Worm (Caenorhabditis elegans) whole organism, late embryonic: ENCODE measurements around the gene fbxa-218.

Experiments used
- C38D4.7 ChIP-seq: fragments of 200-800 bp; sonication (Bioruptor generic); optimal IDR thresholded peaks from 2 replicates; lab custom pipeline; 2018; ENCODE audit warnings: mild to moderate bottlenecking, missing genetic modification characterization, moderate library complexity, missing compliant biosample characterization
- T23F11.4 ChIP-seq: fragments of 200-800 bp; sonication (Bioruptor generic); optimal IDR thresholded peaks from 2 replicates; lab custom pipeline; 2018; ENCODE audit warnings: mild to moderate bottlenecking, missing genetic modification characterization, missing compliant biosample characterization
- Y22D7AL.16 ChIP-seq: sonication (generic microtip); optimal IDR thresholded peaks from 2 replicates; lab custom pipeline; 2016; ENCODE audit warnings: missing genetic modification characterization, missing compliant biosample characterization
- ceh-14 ChIP-seq: sonication (generic microtip); optimal IDR thresholded peaks from 2 replicates; lab custom pipeline; 2016; ENCODE audit warnings: missing genotype, missing genetic modification characterization, missing compliant biosample characterization
- ceh-19 ChIP-seq: fragments of 200-800 bp; sonication (Bioruptor generic); optimal IDR thresholded peaks from 2 replicates; lab custom pipeline; 2018; ENCODE audit warnings: mild to moderate bottlenecking, missing genetic modification characterization, missing compliant biosample characterization
- ceh-2 ChIP-seq: sonication (generic microtip); optimal IDR thresholded peaks from 2 replicates; lab custom pipeline; 2016; ENCODE audit warnings: missing genotype, missing genetic modification characterization, missing compliant biosample characterization
- ceh-22 ChIP-seq: sonication (generic microtip); optimal IDR thresholded peaks from 2 replicates; lab custom pipeline; 2017; ENCODE audit warnings: missing biosample characterization, missing genetic modification characterization
- ceh-24 ChIP-seq: sonication (generic microtip); optimal IDR thresholded peaks from 2 replicates; lab custom pipeline; 2016; ENCODE audit warnings: mild to moderate bottlenecking, missing genetic modification characterization, missing compliant biosample characterization
- ceh-31 ChIP-seq: sonication (generic microtip); optimal IDR thresholded peaks from 2 replicates; lab custom pipeline; 2016; ENCODE audit warnings: missing genetic modification characterization, missing compliant biosample characterization
- ceh-34 ChIP-seq: sonication (generic microtip); optimal IDR thresholded peaks from 2 replicates; lab custom pipeline; 2016; ENCODE audit warnings: mild to moderate bottlenecking, missing genetic modification characterization, missing compliant biosample characterization
- ceh-45 ChIP-seq: fragments of 200-800 bp; sonication (Bioruptor generic); IDR thresholded peaks from 2 replicates; pipeline ENCODE4 v1.3.6; 2022; ENCODE audit warnings: missing genetic modification reagents, missing genetic modification characterization, missing compliant biosample characterization
- ceh-48 ChIP-seq: sonication (generic microtip); optimal IDR thresholded peaks from 2 replicates; lab custom pipeline; 2016; ENCODE audit warnings: missing genetic modification characterization, inconsistent platforms, missing compliant biosample characterization
- ceh-6 ChIP-seq: fragments of 200-800 bp; sonication (Bioruptor generic); optimal IDR thresholded peaks from 2 replicates; lab custom pipeline; 2018; ENCODE audit warnings: mild to moderate bottlenecking, missing genetic modification characterization, missing compliant biosample characterization
- ceh-9 ChIP-seq: sonication (generic microtip); optimal IDR thresholded peaks from 2 replicates; lab custom pipeline; 2016; ENCODE audit warnings: mild to moderate bottlenecking, missing genetic modification characterization, inconsistent platforms, missing compliant biosample characterization
- elt-4 ChIP-seq: sonication (generic microtip); optimal IDR thresholded peaks from 2 replicates; lab custom pipeline; 2016; ENCODE audit warnings: missing genetic modification characterization, missing compliant biosample characterization
- ets-4 ChIP-seq: sonication (generic microtip); optimal IDR thresholded peaks from 2 replicates; lab custom pipeline; 2016; ENCODE audit warnings: missing genetic modification characterization, missing compliant biosample characterization
- fkh-6 ChIP-seq: sonication (generic microtip); optimal IDR thresholded peaks from 2 replicates; lab custom pipeline; 2016; ENCODE audit warnings: missing genetic modification characterization, missing compliant biosample characterization
- hlh-13 ChIP-seq: fragments of 200-800 bp; sonication (Bioruptor generic); optimal IDR thresholded peaks from 2 replicates; lab custom pipeline; 2018; ENCODE audit warnings: mild to moderate bottlenecking, missing genetic modification characterization, missing compliant biosample characterization
- hlh-30 ChIP-seq: sonication (generic microtip); optimal IDR thresholded peaks from 2 replicates; lab custom pipeline; 2017; ENCODE audit warnings: antibody characterized with exemption, missing genetic modification characterization, missing compliant biosample characterization; ENCODE audit not compliant: insufficient read depth
- lim-6 ChIP-seq: sonication (generic microtip); optimal IDR thresholded peaks from 2 replicates; lab custom pipeline; 2016; ENCODE audit warnings: missing genetic modification characterization, missing compliant biosample characterization
- lin-11 ChIP-seq: fragments of 200-800 bp; sonication (Bioruptor generic); optimal IDR thresholded peaks from 2 replicates; lab custom pipeline; 2018; ENCODE audit warnings: mild to moderate bottlenecking, missing genetic modification characterization, missing compliant biosample characterization
- nhr-11 ChIP-seq: fragments of 150-350 bp; optimal IDR thresholded peaks from 2 replicates; lab custom pipeline; 2014; ENCODE audit warnings: missing biosample characterization, missing genetic modification characterization
- npax-4 ChIP-seq: sonication (generic microtip); optimal IDR thresholded peaks from 2 replicates; lab custom pipeline; 2016; ENCODE audit warnings: missing genetic modification characterization, missing compliant biosample characterization
- pag-3 ChIP-seq: sonication (generic microtip); optimal IDR thresholded peaks from 2 replicates; lab custom pipeline; 2016; ENCODE audit warnings: missing compliant biosample characterization, missing genetic modification characterization, borderline replicate concordance
- pqm-1 ChIP-seq: sonication (generic microtip); optimal IDR thresholded peaks from 2 replicates; lab custom pipeline; 2016; ENCODE audit warnings: missing genetic modification characterization, missing compliant biosample characterization
- rnt-1 ChIP-seq: sonication (generic microtip); optimal IDR thresholded peaks from 2 replicates; lab custom pipeline; 2016; ENCODE audit warnings: missing genetic modification characterization, missing compliant biosample characterization
- sdc-2 ChIP-seq: sonication (generic microtip); optimal IDR thresholded peaks from 2 replicates; lab custom pipeline; 2016; ENCODE audit warnings: missing genotype, missing genetic modification characterization, missing compliant biosample characterization
- syd-9 ChIP-seq: sonication (generic microtip); optimal IDR thresholded peaks from 2 replicates; lab custom pipeline; 2016; ENCODE audit warnings: mild to moderate bottlenecking, missing genetic modification characterization, moderate library complexity, missing compliant biosample characterization
- tbx-2 ChIP-seq: sonication (generic microtip); optimal IDR thresholded peaks from 2 replicates; lab custom pipeline; 2016; ENCODE audit warnings: missing genetic modification characterization, missing compliant biosample characterization
- tbx-7 ChIP-seq: sonication (generic microtip); optimal IDR thresholded peaks from 2 replicates; lab custom pipeline; 2016; ENCODE audit warnings: missing genotype, missing genetic modification characterization, missing compliant biosample characterization
- ttx-3 ChIP-seq: sonication (generic microtip); optimal IDR thresholded peaks from 2 replicates; lab custom pipeline; 2016; ENCODE audit warnings: missing genetic modification reagents, missing genetic modification characterization, missing compliant biosample characterization
- unc-3 ChIP-seq, 2 experiments: fragments of 200-800 bp in 1 of 2; sonication (Bioruptor generic) in 1 of 2; sonication (generic microtip) in 1 of 2; conservative IDR thresholded peaks in 1 of 2; optimal IDR thresholded peaks in 1 of 2; 2 replicates each; pipeline versions ENCODE4 v1.3.6 to Lab custom; 2016 to 2022; ENCODE audit warnings: missing compliant biosample characterization in 2 of 2, missing genetic modification characterization in 2 of 2, missing genetic modification reagents in 1 of 2
- unc-55 ChIP-seq: sonication (generic microtip); optimal IDR thresholded peaks from 2 replicates; lab custom pipeline; 2017; ENCODE audit warnings: missing biosample characterization, missing genetic modification reagents, missing genetic modification characterization

fbxa-218 gene

DNA sequence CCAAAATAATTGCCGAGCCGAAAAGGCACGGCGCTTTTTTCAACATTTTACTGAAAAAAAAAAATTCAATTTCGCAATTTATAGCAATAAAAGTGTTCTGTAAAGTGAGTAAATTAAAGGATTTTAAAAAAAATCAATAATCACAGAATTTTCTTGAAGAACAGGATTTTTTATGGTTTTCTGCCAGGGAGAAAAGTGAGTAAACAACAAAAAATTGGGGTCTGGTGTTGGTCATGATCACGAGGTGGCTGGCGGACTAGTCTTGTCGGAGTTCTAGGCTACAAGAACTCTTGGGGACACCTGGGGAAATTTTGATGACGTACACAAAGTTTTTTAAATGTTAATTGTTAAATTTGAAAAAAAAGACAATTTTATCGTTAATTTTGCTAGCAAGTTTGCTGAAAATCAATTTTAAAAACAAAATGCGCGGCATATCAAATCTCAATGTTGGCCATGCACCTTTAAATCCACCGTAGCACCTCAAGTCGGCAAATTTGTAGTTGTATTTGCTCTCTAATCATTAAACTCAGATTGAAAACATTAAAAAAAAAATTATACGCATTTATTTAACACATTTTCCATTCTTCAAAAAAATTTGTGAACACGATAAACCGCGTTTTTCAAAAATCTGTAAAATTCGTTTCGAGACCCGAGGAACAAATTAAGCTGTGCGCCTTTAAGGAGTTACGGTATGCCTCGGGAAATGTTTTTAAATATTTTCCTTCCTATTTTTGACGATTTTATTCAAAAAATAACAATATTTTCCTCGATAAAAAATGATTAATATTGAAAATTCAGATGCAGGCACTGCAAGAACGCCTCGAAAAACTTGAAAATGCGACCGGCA, 20.7 kb downstream of the fbxa-218 start, which contains the start of the genes scav-3 and Y49E10.21:
Gene scav-3 (minus strand): TSS at position 50 of the 847 bp plus-strand sequence.
Gene Y49E10.21 (plus strand): TSS at position 797 of the 847 bp plus-strand sequence.
- TF ChIP-seq hlh-30 (tag; lab: Kevin White, UChicago) (peak; percentile 75), ceh-19 (GFP tag; lab: Kevin White, UChicago) (no peak), ceh-31 (tag; lab: Kevin White, UChicago) (peak; percentile 37), ets-4 (tag; lab: Kevin White, UChicago) (peak; percentile 43)

- TF ChIP-seq C38D4.7 (GFP tag; lab: Kevin White, UChicago) (no peak), ceh-22 (tag; lab: Kevin White, UChicago) (no peak), npax-4 (tag; lab: Kevin White, UChicago) (no peak), sdc-2 (no peak), unc-55 (GFP tag; lab: Kevin White, UChicago) (no peak), ttx-3 (tag; lab: Kevin White, UChicago) (no peak), ceh-48 (tag; lab: Kevin White, UChicago) (no peak), lim-6 (tag; lab: Kevin White, UChicago) (no peak), hlh-13 (GFP tag; lab: Kevin White, UChicago) (no peak), tbx-2 (no peak), nhr-11 (tag; lab: Kevin White, UChicago) (no peak), ceh-14 (tag; lab: Kevin White, UChicago) (no peak), fkh-6 (tag; lab: Kevin White, UChicago) (no peak), rnt-1 (no peak), ceh-34 (tag; lab: Kevin White, UChicago) (no peak), ceh-9 (tag; lab: Kevin White, UChicago) (no peak), syd-9 (tag; lab: Kevin White, UChicago) (no peak), tbx-7 (tag; lab: Kevin White, UChicago) (no peak)
Measured at ce11 chrIII:12458970-12459369, 22.7 kb downstream of the fbxa-218 start.

ce11 chrIII:12466310-12466709, 30.0 kb downstream of the fbxa-218 start, which contains the start of gene pstk-1:
pstk-1 (plus strand) TSS chrIII:12466610.
- TF ChIP-seq unc-3 (GFP tag; conservative IDR thresholded peaks at IDR 0.05; lab: Robert Waterston, UW) (no peak), unc-3 (tag; optimal IDR thresholded peaks at IDR 0.05; lab: Kevin White, UChicago) (no peak), Y22D7AL.16 (tag; lab: Kevin White, UChicago) (no peak), npax-4 (tag; lab: Kevin White, UChicago) (no peak), ceh-6 (GFP tag; lab: Kevin White, UChicago) (no peak)
- TF ChIP-seq, all 69 proteins: peak for 0

- TF ChIP-seq ceh-22 (tag; lab: Kevin White, UChicago) (no peak), ceh-2 (no peak), hlh-13 (GFP tag; lab: Kevin White, UChicago) (no peak), pag-3 (tag; lab: Kevin White, UChicago) (no peak), lin-11 (tag; lab: Kevin White, UChicago) (no peak), pqm-1 (no peak), T23F11.4 (GFP tag; lab: Kevin White, UChicago) (no peak), elt-4 (tag; lab: Kevin White, UChicago) (no peak), ceh-24 (tag; lab: Kevin White, UChicago) (no peak), ceh-45 (GFP tag; lab: Robert Waterston, UW) (no peak), tbx-2 (no peak), tbx-7 (tag; lab: Kevin White, UChicago) (no peak), ceh-19 (GFP tag; lab: Kevin White, UChicago) (no peak)
Measured at ce11 chrIII:12468869-12469268, 32.6 kb downstream of the fbxa-218 start, which contains the start of gene Y49E10.29. Y49E10.29 (plus strand) TSS chrIII:12469169.
